Fruit fly (Drosophila melanogaster) whole organism, embryonic: ENCODE data around the gene Sfp23F.

Source experiments
- Atf-2 ChIP-seq: fragments of 200-800 bp; sonication (Bioruptor generic); optimal IDR thresholded peaks from 2 replicates; lab custom pipeline; 2016; ENCODE audit warnings: missing biosample characterization, missing genetic modification characterization
- Bteb2 ChIP-seq: fragments of 200-800 bp; sonication (Bioruptor generic); optimal IDR thresholded peaks from 2 replicates; lab custom pipeline; 2016; ENCODE audit warnings: missing biosample characterization, missing genetic modification characterization
- CG10267 ChIP-seq: fragments of 200-800 bp; sonication (Bioruptor generic); optimal IDR thresholded peaks from 2 replicates; lab custom pipeline; 2018; ENCODE audit warnings: missing biosample characterization, mild to moderate bottlenecking, missing genetic modification characterization, moderate library complexity
- CG11696 ChIP-seq: fragments of 200-800 bp; sonication (Bioruptor generic); IDR thresholded peaks from 2 replicates; pipeline ENCODE4 v1.3.6; 2022; ENCODE audit warnings: missing biosample characterization, missing genetic modification characterization
- CG1233 ChIP-seq: fragments of 200-800 bp; sonication (Bioruptor generic); optimal IDR thresholded peaks from 4 replicates; lab custom pipeline; 2018; ENCODE audit warnings: missing biosample characterization, mild to moderate bottlenecking, missing genetic modification characterization
- CG12942 ChIP-seq: fragments of 200-800 bp; sonication (Bioruptor generic); optimal IDR thresholded peaks from 3 replicates; lab custom pipeline; 2016; ENCODE audit warnings: missing biosample characterization, missing genetic modification characterization
- CG13123 ChIP-seq: fragments of 200-800 bp; sonication (Bioruptor generic); optimal IDR thresholded peaks from 2 replicates; lab custom pipeline; 2016; ENCODE audit warnings: missing biosample characterization, missing genetic modification characterization
- CG13775 ChIP-seq: fragments of 200-800 bp; sonication (Bioruptor generic); optimal IDR thresholded peaks from 3 replicates; lab custom pipeline; 2017; ENCODE audit warnings: missing biosample characterization, mild to moderate bottlenecking, missing genetic modification characterization
- CG14050 ChIP-seq: fragments of 200-800 bp; sonication (Bioruptor generic); IDR thresholded peaks from 3 replicates; pipeline ENCODE4 v1.3.6; 2022; ENCODE audit warnings: missing biosample characterization, missing genetic modification characterization
- CG1529 ChIP-seq: fragments of 200-800 bp; sonication (Bioruptor generic); optimal IDR thresholded peaks from 3 replicates; lab custom pipeline; 2018; ENCODE audit warnings: missing biosample characterization, missing genetic modification characterization
- CG15514 ChIP-seq: fragments of 200-800 bp; sonication (Bioruptor generic); optimal IDR thresholded peaks from 3 replicates; lab custom pipeline; 2017; ENCODE audit warnings: missing biosample characterization, missing genetic modification characterization, mild to moderate bottlenecking, moderate library complexity, missing genetic modification reagents
- CG17912 ChIP-seq: fragments of 200-800 bp; sonication (Bioruptor generic); optimal IDR thresholded peaks from 2 replicates; lab custom pipeline; 2018; ENCODE audit warnings: missing biosample characterization, mild to moderate bottlenecking, missing genetic modification characterization
- CG1832 ChIP-seq: fragments of 200-800 bp; sonication (Bioruptor generic); optimal IDR thresholded peaks from 2 replicates; lab custom pipeline; 2017; ENCODE audit warnings: missing biosample characterization, mild to moderate bottlenecking, missing genetic modification characterization, inconsistent platforms
- CG30431 ChIP-seq: fragments of 200-800 bp; sonication (Bioruptor generic); optimal IDR thresholded peaks from 2 replicates; lab custom pipeline; 2017; ENCODE audit warnings: missing biosample characterization, missing genetic modification characterization
- CG31224 ChIP-seq: fragments of 200-800 bp; sonication (Bioruptor generic); IDR thresholded peaks from 2 replicates; pipeline ENCODE4 v1.3.6; 2022; ENCODE audit warnings: missing biosample characterization, missing genetic modification characterization
- CG3281 ChIP-seq: fragments of 200-800 bp; sonication (Bioruptor generic); optimal IDR thresholded peaks from 3 replicates; lab custom pipeline; 2017; ENCODE audit warnings: missing biosample characterization, mild to moderate bottlenecking, missing genetic modification characterization
- CG34376 ChIP-seq: fragments of 200-800 bp; sonication (Bioruptor generic); optimal IDR thresholded peaks from 2 replicates; lab custom pipeline; 2018; ENCODE audit warnings: missing biosample characterization, mild to moderate bottlenecking, missing genetic modification characterization
- CG4424 ChIP-seq: fragments of 200-800 bp; sonication (Bioruptor generic); optimal IDR thresholded peaks from 3 replicates; lab custom pipeline; 2016; ENCODE audit warnings: missing biosample characterization, missing genetic modification characterization
- CG4820 ChIP-seq: fragments of 200-800 bp; sonication (Bioruptor generic); optimal IDR thresholded peaks from 3 replicates; lab custom pipeline; 2016; ENCODE audit warnings: missing biosample characterization, missing genetic modification characterization
- CG6683 ChIP-seq: fragments of 200-800 bp; sonication (Bioruptor generic); optimal IDR thresholded peaks from 2 replicates; lab custom pipeline; 2017; ENCODE audit warnings: missing biosample characterization, mild to moderate bottlenecking, missing genetic modification characterization, missing genetic modification reagents
- CG7839 ChIP-seq: fragments of 200-800 bp; sonication (Bioruptor generic); optimal IDR thresholded peaks from 3 replicates; lab custom pipeline; 2018; ENCODE audit warnings: missing biosample characterization, mild to moderate bottlenecking, missing genetic modification characterization, moderate library complexity
- CG8924 ChIP-seq: fragments of 200-800 bp; optimal IDR thresholded peaks from 3 replicates; lab custom pipeline; 2019; ENCODE audit warnings: missing biosample characterization, mild to moderate bottlenecking, missing genetic modification characterization, moderate library complexity
- CG9876 ChIP-seq: fragments of 200-800 bp; sonication (Bioruptor generic); optimal IDR thresholded peaks from 2 replicates; lab custom pipeline; 2016; ENCODE audit warnings: missing biosample characterization, missing genetic modification characterization
- CG9932 ChIP-seq: fragments of 200-800 bp; sonication (Bioruptor generic); IDR thresholded peaks from 2 replicates; pipeline ENCODE4 v1.3.6; 2022; ENCODE audit warnings: missing biosample characterization, missing genetic modification characterization
- CTCF ChIP-seq: fragments of 200-800 bp; sonication (Bioruptor generic); optimal IDR thresholded peaks from 2 replicates; lab custom pipeline; 2017; ENCODE audit warnings: missing biosample characterization, mild to moderate bottlenecking, missing genetic modification characterization, moderate library complexity
- CoRest ChIP-seq: fragments of 200-800 bp; sonication (Bioruptor generic); optimal IDR thresholded peaks from 3 replicates; lab custom pipeline; 2018; ENCODE audit warnings: missing biosample characterization, mild to moderate bottlenecking, missing genetic modification characterization, moderate library complexity
- Fer2 ChIP-seq: fragments of 200-800 bp; sonication (Bioruptor generic); optimal IDR thresholded peaks from 2 replicates; lab custom pipeline; 2018; ENCODE audit warnings: missing biosample characterization, mild to moderate bottlenecking, missing genetic modification characterization, moderate library complexity
- Fer3 ChIP-seq: fragments of 200-800 bp; sonication (Bioruptor generic); optimal IDR thresholded peaks from 2 replicates; lab custom pipeline; 2018; ENCODE audit warnings: missing biosample characterization, mild to moderate bottlenecking, missing genetic modification characterization, moderate library complexity
- Lhr ChIP-seq: fragments of 200-800 bp; sonication (Bioruptor generic); optimal IDR thresholded peaks from 3 replicates; lab custom pipeline; 2017; ENCODE audit warnings: mild to moderate bottlenecking, missing biosample characterization, missing genetic modification reagents, missing genetic modification characterization
- Lpt ChIP-seq: fragments of >200 bp; optimal IDR thresholded peaks from 2 replicates; lab custom pipeline; 2018; ENCODE audit warnings: missing biosample characterization, missing genetic modification characterization
- Max ChIP-seq: fragments of 200-800 bp; sonication (Bioruptor generic); optimal IDR thresholded peaks from 2 replicates; lab custom pipeline; 2016; ENCODE audit warnings: missing biosample characterization, mild to moderate bottlenecking, missing genetic modification characterization
- Opbp ChIP-seq: fragments of 200-800 bp; sonication (Bioruptor generic); IDR thresholded peaks from 3 replicates; pipeline ENCODE4 v1.3.6; 2022; ENCODE audit warnings: missing biosample characterization, missing genetic modification characterization; ENCODE audit not compliant: partially characterized antibody
- Ssrp ChIP-seq: fragments of 200-800 bp; sonication (Bioruptor generic); optimal IDR thresholded peaks from 2 replicates; lab custom pipeline; 2018; ENCODE audit warnings: missing biosample characterization, mild to moderate bottlenecking, missing genetic modification characterization, moderate library complexity
- Trl ChIP-seq, 3 experiments: fragments of >200 bp in 2 of 3; fragments of 200-800 bp in 1 of 3; sonication (Bioruptor generic) in 1 of 3; optimal IDR thresholded peaks; 2 replicates in 1 of 3; 3 replicates in 2 of 3; lab custom pipeline; 2016 to 2017; ENCODE audit warnings: missing biosample characterization in 1 of 3, missing genetic modification characterization in 1 of 3
- Vsx1 ChIP-seq: fragments of 200-800 bp; sonication (Bioruptor generic); optimal IDR thresholded peaks from 2 replicates; lab custom pipeline; 2017; ENCODE audit warnings: missing biosample characterization, mild to moderate bottlenecking, missing genetic modification characterization, missing genetic modification reagents
- ac ChIP-seq: fragments of 200-800 bp; sonication (Bioruptor generic); optimal IDR thresholded peaks from 3 replicates; lab custom pipeline; 2017; ENCODE audit warnings: missing biosample characterization, mild to moderate bottlenecking, missing genetic modification characterization
- bowl ChIP-seq: fragments of 200-800 bp; sonication (Bioruptor generic); IDR thresholded peaks from 2 replicates; pipeline ENCODE4 v1.3.6; 2022; ENCODE audit warnings: missing biosample characterization, missing genetic modification characterization
- dimm ChIP-seq: fragments of 200-800 bp; sonication (Bioruptor generic); IDR thresholded peaks from 2 replicates; pipeline ENCODE4 v1.3.6; 2022; ENCODE audit warnings: missing biosample characterization, missing genetic modification characterization
- dpn ChIP-seq, 2 experiments: fragments of 200-800 bp; sonication (Bioruptor generic); optimal IDR thresholded peaks; 3 replicates each; lab custom pipeline; 2016; ENCODE audit warnings: missing biosample characterization in 2 of 2, missing genetic modification characterization in 2 of 2
- ind ChIP-seq: fragments of 200-800 bp; sonication (Bioruptor generic); optimal IDR thresholded peaks from 3 replicates; lab custom pipeline; 2016; ENCODE audit warnings: missing biosample characterization, missing genetic modification characterization
- lola ChIP-seq, 3 experiments: fragments of >200 bp in 2 of 3; fragments of 200-800 bp in 1 of 3; sonication (Bioruptor generic) in 1 of 3; optimal IDR thresholded peaks; 2 replicates each; lab custom pipeline; 2017 to 2019; ENCODE audit warnings: missing biosample characterization in 3 of 3, missing genetic modification characterization in 3 of 3, mild to moderate bottlenecking in 1 of 3, moderate library complexity in 1 of 3
- mirr ChIP-seq: fragments of 200-800 bp; sonication (Bioruptor generic); optimal IDR thresholded peaks from 3 replicates; lab custom pipeline; 2018; ENCODE audit warnings: missing biosample characterization, mild to moderate bottlenecking, missing genetic modification characterization
- nerfin-2 ChIP-seq: fragments of 200-800 bp; sonication (Bioruptor generic); IDR thresholded peaks from 2 replicates; pipeline ENCODE4 v1.3.6; 2022; ENCODE audit warnings: missing biosample characterization, missing genetic modification characterization; ENCODE audit not compliant: partially characterized antibody
- odd ChIP-seq: fragments of 200-800 bp; sonication (Bioruptor generic); optimal IDR thresholded peaks from 2 replicates; lab custom pipeline; 2017; ENCODE audit warnings: missing biosample characterization, mild to moderate bottlenecking, missing genetic modification characterization
- otp ChIP-seq: fragments of 200-800 bp; sonication (Bioruptor generic); IDR thresholded peaks from 3 replicates; pipeline ENCODE4, ENCODE4 v1.3.6; 2022; ENCODE audit warnings: missing biosample characterization, missing genetic modification characterization
- peb ChIP-seq: fragments of 200-800 bp; sonication (Bioruptor generic); IDR thresholded peaks from 2 replicates; pipeline ENCODE4 v1.3.6; 2022; ENCODE audit warnings: missing biosample characterization, missing genetic modification characterization
- ranshi ChIP-seq: fragments of 200-800 bp; sonication (Bioruptor generic); IDR thresholded peaks from 2 replicates; pipeline ENCODE4 v1.3.6; 2022; ENCODE audit warnings: missing biosample characterization, missing genetic modification characterization
- ssp ChIP-seq: fragments of 200-800 bp; sonication (Bioruptor generic); IDR thresholded peaks from 2 replicates; pipeline ENCODE4 v1.3.6; 2022; ENCODE audit warnings: missing biosample characterization, missing genetic modification characterization
- tx ChIP-seq: fragments of 200-800 bp; sonication (Bioruptor generic); optimal IDR thresholded peaks from 2 replicates; lab custom pipeline; 2016; ENCODE audit warnings: missing biosample characterization, missing genetic modification characterization

The Sfp23F gene

DNA sequence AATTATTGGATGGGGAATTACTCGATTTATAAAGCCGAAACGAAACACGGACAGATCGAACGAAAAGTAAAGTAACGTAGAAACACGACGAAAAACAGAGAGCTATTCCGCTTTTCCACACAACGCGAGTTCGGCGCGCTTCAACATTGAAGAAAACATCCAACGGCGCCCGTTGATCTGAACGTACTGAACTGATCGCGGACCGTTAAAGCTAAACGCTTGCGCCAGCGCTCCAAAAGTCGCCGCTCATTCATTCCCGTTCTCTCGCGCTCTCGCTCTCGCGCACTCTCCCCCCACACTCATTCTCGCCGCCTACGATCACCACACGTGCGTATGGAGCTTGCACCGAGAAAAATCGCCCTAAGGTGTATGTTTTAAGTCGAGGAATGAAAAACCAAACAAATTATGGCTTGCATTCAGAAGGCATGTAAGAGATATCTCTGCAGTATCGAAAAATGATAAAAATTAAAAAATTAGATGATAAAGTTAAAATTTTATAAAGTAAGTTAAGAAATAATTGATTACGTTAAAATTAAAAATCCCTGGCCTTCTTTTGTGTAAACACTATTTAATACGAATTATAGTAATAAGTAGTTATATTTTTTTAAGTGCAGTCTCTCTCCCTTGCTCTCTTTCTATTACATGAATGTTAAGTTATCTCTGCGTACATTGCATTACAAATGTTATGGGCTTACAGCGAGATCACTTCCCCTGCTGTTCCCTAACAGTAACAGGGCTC is 32.7 kb downstream of the Sfp23F start, which contains the start of gene E23 (continued):
- TF ChIP-seq CG1529 = peak; percentile 99
- TF ChIP-seq lola (GFP tag; optimal IDR thresholded peaks at IDR 0.05; lab: Kevin White, UChicago) = peak in 1 of 3 experiments; percentile 100
- peak; percentile 100 for TF ChIP-seq CoRest (tag; lab: Kevin White, UChicago)
- TF ChIP-seq CG7839 = peak; percentile 99
- TF ChIP-seq Bteb2 (GFP tag; lab: Kevin White, UChicago) = peak; percentile 97
- TF ChIP-seq ac = no peak
- TF ChIP-seq CG31224 (GFP tag; lab: Robert Waterston, UW) = peak; percentile 95
- TF ChIP-seq peb (GFP tag; lab: Robert Waterston, UW) = peak; percentile 97
- peak; percentile 94 for TF ChIP-seq bowl (GFP tag; lab: Robert Waterston, UW)
- TF ChIP-seq CG6683 (GFP tag; lab: Kevin White, UChicago) = peak; percentile 97
- no peak for TF ChIP-seq Lpt (GFP tag; lab: Kevin White, UChicago)
- TF ChIP-seq CG11696 = peak; percentile 88
- TF ChIP-seq ind (GFP tag; lab: Kevin White, UChicago) = peak; percentile 98
- peak; percentile 90 for TF ChIP-seq mirr
- peak; percentile 94 for TF ChIP-seq Fer2 (tag; lab: Kevin White, UChicago)
- peak; percentile 94 for TF ChIP-seq tx (GFP tag; lab: Kevin White, UChicago)
- TF ChIP-seq CG30431 (GFP tag; lab: Kevin White, UChicago) = peak; percentile 98
- TF ChIP-seq CG13123 (GFP tag; lab: Kevin White, UChicago) = peak; percentile 97
- TF ChIP-seq dpn (GFP tag; optimal IDR thresholded peaks at IDR 0.05; lab: Kevin White, UChicago) = peak; percentile 96 to 99
- TF ChIP-seq CG17912 (GFP tag; lab: Kevin White, UChicago) = peak; percentile 97
- TF ChIP-seq Ssrp = peak; percentile 99
- peak; percentile 93 for TF ChIP-seq dimm (GFP tag; lab: Robert Waterston, UW)
- TF ChIP-seq CG9932 (GFP tag; lab: Robert Waterston, UW) = peak; percentile 97
- TF ChIP-seq CG13775 (GFP tag; lab: Kevin White, UChicago) = peak; percentile 99
- peak; percentile 97 for TF ChIP-seq Fer3 (tag; lab: Kevin White, UChicago)
- TF ChIP-seq Opbp (GFP tag; lab: Robert Waterston, UW) = peak; percentile 69; the same call in 2 of the 3 replicates
- TF ChIP-seq CG14050 (GFP tag; lab: Robert Waterston, UW) = peak; percentile 97
- TF ChIP-seq CG10267 (tag; lab: Kevin White, UChicago) = peak; percentile 97
- TF ChIP-seq Lhr (GFP tag; lab: Kevin White, UChicago) = peak; percentile 97
- TF ChIP-seq CG1233 = peak; percentile 98
- peak; percentile 91 for TF ChIP-seq CG9876 (GFP tag; lab: Kevin White, UChicago)
- TF ChIP-seq CG4424 = peak; percentile 99
- TF ChIP-seq CG8924 (tag; lab: Kevin White, UChicago) = peak; percentile 100
- TF ChIP-seq CG1832 (GFP tag; lab: Kevin White, UChicago) = no peak
- peak; percentile 90 for TF ChIP-seq CG15514
- TF ChIP-seq nerfin-2 (GFP tag; lab: Robert Waterston, UW) = no peak
- peak; percentile 93 for TF ChIP-seq ssp (GFP tag; lab: Robert Waterston, UW)
- peak; percentile 95 for TF ChIP-seq Atf-2 (GFP tag; lab: Kevin White, UChicago)
- peak; percentile 97 for TF ChIP-seq Vsx1 (GFP tag; lab: Kevin White, UChicago)
- TF ChIP-seq CG12942 (GFP tag; lab: Kevin White, UChicago) = peak; percentile 98
- peak; percentile 98 for TF ChIP-seq CG3281 (GFP tag; lab: Kevin White, UChicago)
- peak; percentile 96 for TF ChIP-seq CG34376 (GFP tag; lab: Kevin White, UChicago)
- peak; percentile 99 for TF ChIP-seq odd
- peak; percentile 88 to 97 for TF ChIP-seq Trl (optimal IDR thresholded peaks at IDR 0.05; lab: Kevin White, UChicago)
- peak; percentile 94 for TF ChIP-seq Trl (GFP tag; optimal IDR thresholded peaks at IDR 0.05; lab: Kevin White, UChicago)
- peak; percentile 99 for TF ChIP-seq Max (GFP tag; lab: Kevin White, UChicago)
- peak; percentile 97 for TF ChIP-seq ranshi (GFP tag; lab: Robert Waterston, UW)
- peak; percentile 94 for TF ChIP-seq otp (GFP tag; lab: Robert Waterston, UW)
- peak; percentile 74 for TF ChIP-seq CTCF (GFP tag; lab: Kevin White, UChicago)
- peak; percentile 98 for TF ChIP-seq CG4820 (GFP tag; lab: Kevin White, UChicago)
